Fruit fly (Drosophila melanogaster) whole organism, embryonic: Measurements from ENCODE around the gene Nup107.

Source experiments
- CG10274 ChIP-seq: fragments of 200-800 bp; sonication (Bioruptor generic); optimal IDR thresholded peaks from 3 replicates; lab custom pipeline; 2017; ENCODE audit warnings: missing biosample characterization, mild to moderate bottlenecking, missing genetic modification characterization
- CG11398 ChIP-seq: fragments of 200-800 bp; sonication (Bioruptor generic); optimal IDR thresholded peaks from 2 replicates; lab custom pipeline; 2016; ENCODE audit warnings: missing biosample characterization, missing genetic modification characterization
- CG11560 ChIP-seq: fragments of 200-800 bp; sonication (Bioruptor generic); IDR thresholded peaks from 3 replicates; pipeline ENCODE4 v1.3.6; 2022; ENCODE audit warnings: missing biosample characterization, missing genetic modification characterization
- CG11723 ChIP-seq: fragments of 200-800 bp; sonication (Bioruptor generic); optimal IDR thresholded peaks from 2 replicates; lab custom pipeline; 2017; ENCODE audit warnings: missing biosample characterization, mild to moderate bottlenecking, missing genetic modification characterization
- CG13424 ChIP-seq: fragments of 200-800 bp; sonication (Bioruptor generic); optimal IDR thresholded peaks from 2 replicates; lab custom pipeline; 2019; ENCODE audit warnings: missing biosample characterization, mild to moderate bottlenecking, missing genetic modification characterization, moderate library complexity
- CG14667 ChIP-seq: fragments of 200-800 bp; sonication (Bioruptor generic); IDR thresholded peaks from 2 replicates; pipeline ENCODE4 v1.3.6; 2022; ENCODE audit warnings: missing biosample characterization, missing genetic modification characterization
- CG14710 ChIP-seq: fragments of 200-800 bp; sonication (Bioruptor generic); optimal IDR thresholded peaks from 3 replicates; lab custom pipeline; 2019; ENCODE audit warnings: missing biosample characterization, mild to moderate bottlenecking, missing genetic modification characterization, moderate library complexity
- CG14965 ChIP-seq: fragments of 200-800 bp; sonication (Bioruptor generic); optimal IDR thresholded peaks from 2 replicates; lab custom pipeline; 2016; ENCODE audit warnings: missing biosample characterization, missing genetic modification characterization, borderline replicate concordance
- CG1602 ChIP-seq: fragments of 200-800 bp; sonication (Bioruptor generic); optimal IDR thresholded peaks from 3 replicates; lab custom pipeline; 2016; ENCODE audit warnings: missing biosample characterization, missing genetic modification characterization
- CG16863 ChIP-seq: fragments of 200-800 bp; sonication (Bioruptor generic); optimal IDR thresholded peaks from 3 replicates; lab custom pipeline; 2016; ENCODE audit warnings: missing biosample characterization, missing genetic modification characterization
- CG1792 ChIP-seq: fragments of 200-800 bp; sonication (Bioruptor generic); optimal IDR thresholded peaks from 2 replicates; lab custom pipeline; 2016; ENCODE audit warnings: missing biosample characterization, missing genetic modification characterization
- CG1832 ChIP-seq: fragments of 200-800 bp; sonication (Bioruptor generic); optimal IDR thresholded peaks from 2 replicates; lab custom pipeline; 2017; ENCODE audit warnings: missing biosample characterization, mild to moderate bottlenecking, missing genetic modification characterization, inconsistent platforms
- CG18476 ChIP-seq: fragments of 200-800 bp; sonication (Bioruptor generic); optimal IDR thresholded peaks from 2 replicates; lab custom pipeline; 2016; ENCODE audit warnings: missing biosample characterization, mild to moderate bottlenecking, missing genetic modification characterization
- CG18599 ChIP-seq: fragments of 200-800 bp; sonication (Bioruptor generic); optimal IDR thresholded peaks from 3 replicates; lab custom pipeline; 2017; ENCODE audit warnings: missing biosample characterization, missing genetic modification characterization, mild to moderate bottlenecking, moderate library complexity, missing genetic modification reagents
- CG2678 ChIP-seq: fragments of 200-800 bp; sonication (Bioruptor generic); optimal IDR thresholded peaks from 3 replicates; lab custom pipeline; 2019; ENCODE audit warnings: missing biosample characterization, mild to moderate bottlenecking, missing genetic modification characterization, moderate library complexity
- CG31224 ChIP-seq: fragments of 200-800 bp; sonication (Bioruptor generic); IDR thresholded peaks from 2 replicates; pipeline ENCODE4 v1.3.6; 2022; ENCODE audit warnings: missing biosample characterization, missing genetic modification characterization
- CG31441 ChIP-seq: fragments of 200-800 bp; sonication (Bioruptor generic); IDR thresholded peaks from 2 replicates; pipeline ENCODE4 v1.3.6; 2022; ENCODE audit warnings: missing biosample characterization, missing genetic modification characterization
- CG4820 ChIP-seq: fragments of 200-800 bp; sonication (Bioruptor generic); optimal IDR thresholded peaks from 3 replicates; lab custom pipeline; 2016; ENCODE audit warnings: missing biosample characterization, missing genetic modification characterization
- CG6254 ChIP-seq: fragments of 200-800 bp; sonication (Bioruptor generic); optimal IDR thresholded peaks from 3 replicates; lab custom pipeline; 2017; ENCODE audit warnings: mild to moderate bottlenecking, missing biosample characterization, missing genetic modification reagents, missing genetic modification characterization
- CG7745 ChIP-seq: fragments of 200-800 bp; sonication (Bioruptor generic); optimal IDR thresholded peaks from 2 replicates; lab custom pipeline; 2018; ENCODE audit warnings: missing biosample characterization, mild to moderate bottlenecking, missing genetic modification characterization, moderate library complexity
- CG7786 ChIP-seq: fragments of 200-800 bp; sonication (Bioruptor generic); optimal IDR thresholded peaks from 2 replicates; lab custom pipeline; 2016; ENCODE audit warnings: missing biosample characterization, missing genetic modification characterization
- D ChIP-seq, 2 experiments: fragments of 200-800 bp in 1 of 2; fragments of >200 bp in 1 of 2; sonication (Bioruptor generic) in 1 of 2; optimal IDR thresholded peaks; 2 replicates in 1 of 2; 3 replicates in 1 of 2; lab custom pipeline; 2017; ENCODE audit warnings: mild to moderate bottlenecking in 1 of 2, missing biosample characterization in 1 of 2, missing genetic modification characterization in 1 of 2, missing genetic modification reagents in 1 of 2
- ERR ChIP-seq: fragments of 200-800 bp; sonication (Bioruptor generic); optimal IDR thresholded peaks from 2 replicates; lab custom pipeline; 2016; ENCODE audit warnings: missing biosample characterization, missing genetic modification characterization
- Ets97D ChIP-seq: fragments of 200-800 bp; sonication (Bioruptor generic); optimal IDR thresholded peaks from 3 replicates; lab custom pipeline; 2016; ENCODE audit warnings: missing biosample characterization, missing genetic modification characterization
- HLH3B ChIP-seq: fragments of 200-800 bp; sonication (Bioruptor generic); IDR thresholded peaks from 2 replicates; pipeline ENCODE4 v1.3.6; 2022; ENCODE audit warnings: missing biosample characterization, missing genetic modification characterization
- Hand ChIP-seq: fragments of 200-800 bp; sonication (Bioruptor generic); optimal IDR thresholded peaks from 2 replicates; lab custom pipeline; 2017; ENCODE audit warnings: mild to moderate bottlenecking, missing biosample characterization, missing genetic modification reagents, missing genetic modification characterization
- MESR4 ChIP-seq: fragments of 200-800 bp; sonication (Bioruptor generic); optimal IDR thresholded peaks from 2 replicates; lab custom pipeline; 2018; ENCODE audit warnings: missing biosample characterization, mild to moderate bottlenecking, missing genetic modification characterization, moderate library complexity
- NFAT ChIP-seq: fragments of 200-800 bp; sonication (Bioruptor generic); IDR thresholded peaks from 2 replicates; pipeline ENCODE4 v1.3.6; 2022; ENCODE audit warnings: missing biosample characterization, missing genetic modification characterization
- Neu2 ChIP-seq: fragments of 200-800 bp; sonication (Bioruptor generic); optimal IDR thresholded peaks from 3 replicates; lab custom pipeline; 2016; ENCODE audit warnings: missing biosample characterization, missing genetic modification characterization, borderline replicate concordance
- Sin3A ChIP-seq: fragments of >200 bp; optimal IDR thresholded peaks from 2 replicates; lab custom pipeline; 2018
- Sox100B ChIP-seq: fragments of 200-800 bp; sonication (Bioruptor generic); optimal IDR thresholded peaks from 3 replicates; lab custom pipeline; 2018; ENCODE audit warnings: missing biosample characterization, mild to moderate bottlenecking, missing genetic modification characterization
- bsh ChIP-seq, 2 experiments: fragments of 200-800 bp; sonication (Bioruptor generic); optimal IDR thresholded peaks; 2 replicates each; lab custom pipeline; 2017 to 2018; ENCODE audit warnings: mild to moderate bottlenecking in 2 of 2, missing biosample characterization in 2 of 2, missing genetic modification characterization in 2 of 2, moderate library complexity in 1 of 2
- crp ChIP-seq, 2 experiments: fragments of 200-800 bp; sonication (Bioruptor generic); optimal IDR thresholded peaks; 2 replicates in 1 of 2; 3 replicates in 1 of 2; lab custom pipeline; 2017; ENCODE audit warnings: missing biosample characterization in 2 of 2, missing genetic modification characterization in 2 of 2, mild to moderate bottlenecking in 1 of 2, moderate library complexity in 1 of 2
- esg ChIP-seq: fragments of 200-800 bp; sonication (Bioruptor generic); conservative IDR thresholded peaks from 2 replicates; pipeline ENCODE4 v1.3.6; 2022; ENCODE audit warnings: missing biosample characterization, missing genetic modification characterization
- exex ChIP-seq: fragments of 200-800 bp; sonication (Bioruptor generic); optimal IDR thresholded peaks from 4 replicates; lab custom pipeline; 2018; ENCODE audit warnings: missing biosample characterization, mild to moderate bottlenecking, missing genetic modification characterization, moderate library complexity
- gro ChIP-seq: fragments of 200-800 bp; sonication (Bioruptor generic); optimal IDR thresholded peaks from 2 replicates; lab custom pipeline; 2016; ENCODE audit warnings: missing biosample characterization, missing genetic modification characterization
- hkb ChIP-seq, 2 experiments: fragments of 200-800 bp in 1 of 2; fragments of >200 bp in 1 of 2; sonication (Bioruptor generic) in 1 of 2; IDR thresholded peaks in 1 of 2; optimal IDR thresholded peaks in 1 of 2; 2 replicates each; pipeline versions ENCODE4 v1.3.6 to Lab custom; 2017 to 2022; ENCODE audit warnings: missing biosample characterization in 1 of 2, missing genetic modification characterization in 1 of 2
- lab ChIP-seq: fragments of 200-800 bp; sonication (Bioruptor generic); optimal IDR thresholded peaks from 3 replicates; lab custom pipeline; 2017; ENCODE audit warnings: missing biosample characterization, missing genetic modification characterization, mild to moderate bottlenecking, moderate library complexity, missing genetic modification reagents
- lilli ChIP-seq: fragments of 200-800 bp; sonication (Bioruptor generic); optimal IDR thresholded peaks from 3 replicates; lab custom pipeline; 2016; ENCODE audit warnings: missing biosample characterization, missing genetic modification characterization
- nau ChIP-seq: fragments of 200-800 bp; sonication (Bioruptor generic); optimal IDR thresholded peaks from 3 replicates; lab custom pipeline; 2017; ENCODE audit warnings: missing biosample characterization, mild to moderate bottlenecking, missing genetic modification characterization, missing genetic modification reagents
- nerfin-1 ChIP-seq: fragments of 200-800 bp; sonication (Bioruptor generic); optimal IDR thresholded peaks from 3 replicates; lab custom pipeline; 2019; ENCODE audit warnings: missing biosample characterization, mild to moderate bottlenecking, missing genetic modification characterization, moderate library complexity
- shn ChIP-seq: fragments of 200-800 bp; sonication (Bioruptor generic); optimal IDR thresholded peaks from 3 replicates; lab custom pipeline; 2016; ENCODE audit warnings: missing biosample characterization, missing genetic modification characterization
- sna ChIP-seq: fragments of 200-800 bp; sonication (Bioruptor generic); IDR thresholded peaks from 2 replicates; pipeline ENCODE4 v1.3.6; 2022; ENCODE audit warnings: missing biosample characterization, missing genetic modification characterization; ENCODE audit not compliant: partially characterized antibody
- tgo ChIP-seq: fragments of 200-800 bp; sonication (Bioruptor generic); IDR thresholded peaks from 3 replicates; pipeline ENCODE4 v1.3.6; 2022; ENCODE audit warnings: missing biosample characterization, missing genetic modification characterization
- vnd ChIP-seq: fragments of 200-800 bp; sonication (Bioruptor generic); IDR thresholded peaks from 3 replicates; pipeline ENCODE4 v1.3.6; 2022; ENCODE audit warnings: missing biosample characterization, missing genetic modification characterization; ENCODE audit not compliant: partially characterized antibody
- vvl ChIP-seq: fragments of 200-800 bp; sonication (Bioruptor generic); IDR thresholded peaks from 2 replicates; pipeline ENCODE4 v1.3.6; 2022; ENCODE audit warnings: missing biosample characterization, missing genetic modification characterization
- wek ChIP-seq: fragments of 200-800 bp; sonication (Bioruptor generic); optimal IDR thresholded peaks from 3 replicates; lab custom pipeline; 2018; ENCODE audit warnings: missing biosample characterization, mild to moderate bottlenecking, missing genetic modification characterization, moderate library complexity
- zfh1 ChIP-seq: fragments of 200-800 bp; sonication (Bioruptor generic); IDR thresholded peaks from 3 replicates; pipeline ENCODE4 v1.3.6; 2022; ENCODE audit warnings: missing biosample characterization, missing genetic modification characterization

Nup107 gene

DNA sequence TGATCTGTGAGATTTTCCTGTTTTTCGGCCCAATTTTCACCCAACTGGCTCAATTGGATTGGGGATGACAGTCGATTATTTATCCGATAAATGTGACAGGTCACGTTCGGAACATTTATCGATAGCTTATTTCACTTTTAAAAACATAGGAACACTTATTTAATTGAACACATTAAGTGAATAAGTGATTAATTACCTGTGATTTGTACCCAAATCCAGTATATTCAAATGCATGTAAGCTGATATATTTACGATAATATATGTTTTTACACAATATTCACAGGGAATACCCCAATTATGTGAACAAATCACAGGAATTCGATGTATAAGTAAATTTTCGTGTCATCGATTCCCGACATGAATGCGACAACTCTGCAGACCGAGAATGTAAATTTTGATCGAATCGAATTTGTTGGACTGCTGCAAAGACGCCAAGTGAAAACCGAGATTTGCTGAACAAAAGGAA is 3.5 kb downstream of the Nup107 start, which contains the start of the genes EMC3 and Dpy-30L1 (continued):
- TF ChIP-seq gro (GFP tag; lab: Kevin White, UChicago), result peak; percentile 66
- TF ChIP-seq lilli (GFP tag; lab: Kevin White, UChicago), result peak; percentile 78
- no peak for TF ChIP-seq lab
- TF ChIP-seq CG7786 (GFP tag; lab: Kevin White, UChicago), result peak; percentile 42
- peak; percentile 48 for TF ChIP-seq CG4820
- no peak for TF ChIP-seq CG10274 (GFP tag; lab: Kevin White, UChicago)
- TF ChIP-seq hkb (optimal IDR thresholded peaks at IDR 0.05; lab: Kevin White, UChicago), result no peak
- peak; percentile 57 for TF ChIP-seq hkb (GFP tag; IDR thresholded peaks at IDR 0.05; lab: Robert Waterston, UW)
- TF ChIP-seq CG1832 (GFP tag; lab: Kevin White, UChicago), result no peak
- TF ChIP-seq CG31441 (GFP tag; lab: Robert Waterston, UW), result no peak; the same call in none of the 2 replicates
- TF ChIP-seq CG14667 (GFP tag; lab: Robert Waterston, UW), result 0 out of 2 replicates have a peak, but pooled peaks have one; percentile 29
- TF ChIP-seq CG31224, result 0 out of 2 replicates have a peak, but pooled peaks have one; percentile 35
- no peak for TF ChIP-seq nau (GFP tag; lab: Kevin White, UChicago)
- TF ChIP-seq CG7745, result no peak
- peak; percentile 57 for TF ChIP-seq Ets97D (GFP tag; lab: Kevin White, UChicago)
- TF ChIP-seq CG1792 (GFP tag; lab: Kevin White, UChicago), result peak; percentile 28
- peak; percentile 24 for TF ChIP-seq ERR (GFP tag; lab: Kevin White, UChicago)
- TF ChIP-seq sna (GFP tag; lab: Robert Waterston, UW), result peak; percentile 91
- peak; percentile 41 for TF ChIP-seq nerfin-1 (tag; lab: Kevin White, UChicago)
- peak in 1 of 2 experiments; percentile 30 for TF ChIP-seq crp (GFP tag; optimal IDR thresholded peaks at IDR 0.05; lab: Kevin White, UChicago)
- TF ChIP-seq CG14710 (tag; lab: Kevin White, UChicago), result peak; percentile 85
- 0 out of 3 replicates have a peak, but pooled peaks have one; percentile 49 for TF ChIP-seq zfh1 (GFP tag; lab: Robert Waterston, UW)
- no peak for TF ChIP-seq CG18476 (GFP tag; lab: Kevin White, UChicago)
- no peak for TF ChIP-seq CG18599 (GFP tag; lab: Kevin White, UChicago)
- no peak for TF ChIP-seq D (optimal IDR thresholded peaks at IDR 0.05; lab: Kevin White, UChicago)
- no peak for TF ChIP-seq D (GFP tag; optimal IDR thresholded peaks at IDR 0.05; lab: Kevin White, UChicago)
- peak; percentile 56 for TF ChIP-seq CG1602 (GFP tag; lab: Kevin White, UChicago)
- TF ChIP-seq CG11723 (GFP tag; lab: Kevin White, UChicago), result no peak
- TF ChIP-seq Sox100B, result no peak
- peak; percentile 98 for TF ChIP-seq wek (GFP tag; lab: Kevin White, UChicago)
- TF ChIP-seq shn, result no peak
- TF ChIP-seq exex (tag; lab: Kevin White, UChicago), result no peak
- no peak for TF ChIP-seq CG6254
- peak; percentile 58; the same call in 1 of the 2 replicates for TF ChIP-seq vvl
- peak; percentile 78 for TF ChIP-seq vnd (GFP tag; lab: Robert Waterston, UW)
- TF ChIP-seq CG11560, result peak; percentile 73
- TF ChIP-seq CG13424 (tag; lab: Kevin White, UChicago), result peak; percentile 70
- 0 out of 2 replicates have a peak, but pooled peaks have one; percentile 19 for TF ChIP-seq esg
- TF ChIP-seq Neu2 (GFP tag; lab: Kevin White, UChicago), result no peak
- peak; percentile 21 for TF ChIP-seq MESR4 (GFP tag; lab: Kevin White, UChicago)
- no peak for TF ChIP-seq CG14965 (GFP tag; lab: Kevin White, UChicago)
- TF ChIP-seq CG11398, result no peak
- peak; percentile 74 for TF ChIP-seq Sin3A (lab: Kevin White, UChicago)
- no peak for TF ChIP-seq Hand (GFP tag; lab: Kevin White, UChicago)
- peak; percentile 33 for TF ChIP-seq CG16863 (GFP tag; lab: Kevin White, UChicago)
- TF ChIP-seq tgo, result peak; percentile 31; the same call in 1 of the 3 replicates
- TF ChIP-seq CG2678 (tag; lab: Kevin White, UChicago), result no peak
- TF ChIP-seq bsh (GFP tag; optimal IDR thresholded peaks at IDR 0.05; lab: Kevin White, UChicago), result peak in 1 of 2 experiments; percentile 53
- TF ChIP-seq NFAT (GFP tag; lab: Robert Waterston, UW), result 0 out of 2 replicates have a peak, but pooled peaks have one; percentile 17
- no peak for TF ChIP-seq HLH3B (GFP tag; lab: Robert Waterston, UW)
